Fruit fly (Drosophila melanogaster) whole organism, embryonic: Measurements from ENCODE around the gene FBXO11.

Experiments
- Aef1 ChIP-seq: fragments of 200-800 bp; sonication (Bioruptor generic); IDR thresholded peaks from 3 replicates; pipeline ENCODE4 v1.3.6; 2022; ENCODE audit warnings: missing biosample characterization, missing genetic modification characterization
- CG1233 ChIP-seq: fragments of 200-800 bp; sonication (Bioruptor generic); optimal IDR thresholded peaks from 4 replicates; lab custom pipeline; 2018; ENCODE audit warnings: missing biosample characterization, mild to moderate bottlenecking, missing genetic modification characterization
- CG12942 ChIP-seq: fragments of 200-800 bp; sonication (Bioruptor generic); optimal IDR thresholded peaks from 3 replicates; lab custom pipeline; 2016; ENCODE audit warnings: missing biosample characterization, missing genetic modification characterization
- CG17385 ChIP-seq: fragments of 200-800 bp; sonication (Bioruptor generic); optimal IDR thresholded peaks from 3 replicates; lab custom pipeline; 2018; ENCODE audit warnings: missing biosample characterization, mild to moderate bottlenecking, missing genetic modification characterization
- CG17829 ChIP-seq: fragments of 200-800 bp; optimal IDR thresholded peaks from 2 replicates; lab custom pipeline; 2019; ENCODE audit warnings: missing biosample characterization, mild to moderate bottlenecking, missing genetic modification characterization, moderate library complexity
- CG2202 ChIP-seq: fragments of 200-800 bp; sonication (Bioruptor generic); optimal IDR thresholded peaks from 2 replicates; lab custom pipeline; 2018; ENCODE audit warnings: missing biosample characterization, mild to moderate bottlenecking, missing genetic modification characterization
- CG3163 ChIP-seq: fragments of 200-800 bp; sonication (Bioruptor generic); optimal IDR thresholded peaks from 3 replicates; lab custom pipeline; 2016; ENCODE audit warnings: missing biosample characterization, missing genetic modification characterization
- CG3281 ChIP-seq: fragments of 200-800 bp; sonication (Bioruptor generic); optimal IDR thresholded peaks from 3 replicates; lab custom pipeline; 2017; ENCODE audit warnings: missing biosample characterization, mild to moderate bottlenecking, missing genetic modification characterization
- CG4328 ChIP-seq: fragments of 200-800 bp; sonication (Bioruptor generic); optimal IDR thresholded peaks from 3 replicates; lab custom pipeline; 2017; ENCODE audit warnings: missing biosample characterization, missing genetic modification reagents, missing genetic modification characterization
- CG4617 ChIP-seq: fragments of 200-800 bp; sonication (Bioruptor generic); optimal IDR thresholded peaks from 3 replicates; lab custom pipeline; 2016; ENCODE audit warnings: missing biosample characterization, missing genetic modification characterization, borderline replicate concordance
- CG4820 ChIP-seq: fragments of 200-800 bp; sonication (Bioruptor generic); optimal IDR thresholded peaks from 3 replicates; lab custom pipeline; 2016; ENCODE audit warnings: missing biosample characterization, missing genetic modification characterization
- CG6254 ChIP-seq: fragments of 200-800 bp; sonication (Bioruptor generic); optimal IDR thresholded peaks from 3 replicates; lab custom pipeline; 2017; ENCODE audit warnings: mild to moderate bottlenecking, missing biosample characterization, missing genetic modification reagents, missing genetic modification characterization
- CG7357 ChIP-seq: fragments of 200-800 bp; sonication (Bioruptor generic); IDR thresholded peaks from 3 replicates; pipeline ENCODE4 v1.3.6; 2022; ENCODE audit warnings: missing biosample characterization, missing genetic modification characterization
- CG7987 ChIP-seq: fragments of 200-800 bp; sonication (Bioruptor generic); optimal IDR thresholded peaks from 2 replicates; lab custom pipeline; 2018; ENCODE audit warnings: missing biosample characterization, mild to moderate bottlenecking, missing genetic modification characterization, moderate library complexity
- CG8359 ChIP-seq: fragments of 200-800 bp; sonication (Bioruptor generic); optimal IDR thresholded peaks from 2 replicates; lab custom pipeline; 2017; ENCODE audit warnings: missing biosample characterization, mild to moderate bottlenecking, missing genetic modification characterization, borderline replicate concordance
- CG8765 ChIP-seq: fragments of 200-800 bp; sonication (Bioruptor generic); IDR thresholded peaks from 2 replicates; pipeline ENCODE4 v1.3.6; 2022; ENCODE audit warnings: missing biosample characterization, missing genetic modification characterization
- CG9215 ChIP-seq: fragments of 200-800 bp; sonication (Bioruptor generic); IDR thresholded peaks from 2 replicates; pipeline ENCODE4 v1.3.6; 2022; ENCODE audit warnings: missing biosample characterization, missing genetic modification characterization
- CG9797 ChIP-seq: fragments of 200-800 bp; sonication (Bioruptor generic); optimal IDR thresholded peaks from 3 replicates; lab custom pipeline; 2018; ENCODE audit warnings: missing biosample characterization, mild to moderate bottlenecking, missing genetic modification characterization
- CG9817 ChIP-seq: fragments of 200-800 bp; sonication (Bioruptor generic); optimal IDR thresholded peaks from 2 replicates; lab custom pipeline; 2018; ENCODE audit warnings: missing biosample characterization, mild to moderate bottlenecking, missing genetic modification characterization, moderate library complexity
- D ChIP-seq, 2 experiments: fragments of 200-800 bp in 1 of 2; fragments of >200 bp in 1 of 2; sonication (Bioruptor generic) in 1 of 2; optimal IDR thresholded peaks; 2 replicates in 1 of 2; 3 replicates in 1 of 2; lab custom pipeline; 2017; ENCODE audit warnings: mild to moderate bottlenecking in 1 of 2, missing biosample characterization in 1 of 2, missing genetic modification characterization in 1 of 2, missing genetic modification reagents in 1 of 2
- Doc3 ChIP-seq: fragments of 200-800 bp; sonication (Bioruptor generic); IDR thresholded peaks from 3 replicates; pipeline ENCODE4 v1.3.6; 2022; ENCODE audit warnings: missing biosample characterization, missing genetic modification characterization; ENCODE audit not compliant: partially characterized antibody
- Drgx ChIP-seq: fragments of 200-800 bp; sonication (Bioruptor generic); IDR thresholded peaks from 2 replicates; pipeline ENCODE4 v1.3.6; 2022; ENCODE audit warnings: missing biosample characterization, missing genetic modification characterization
- HLH3B ChIP-seq: fragments of 200-800 bp; sonication (Bioruptor generic); IDR thresholded peaks from 2 replicates; pipeline ENCODE4 v1.3.6; 2022; ENCODE audit warnings: missing biosample characterization, missing genetic modification characterization
- HmgD ChIP-seq: fragments of 200-800 bp; sonication (Bioruptor generic); optimal IDR thresholded peaks from 3 replicates; lab custom pipeline; 2016; ENCODE audit warnings: missing biosample characterization, missing genetic modification characterization
- Hmr ChIP-seq: fragments of 200-800 bp; sonication (Bioruptor generic); optimal IDR thresholded peaks from 3 replicates; lab custom pipeline; 2017; ENCODE audit warnings: mild to moderate bottlenecking, missing biosample characterization, missing genetic modification reagents, missing genetic modification characterization
- Lim3 ChIP-seq: fragments of 200-800 bp; sonication (Bioruptor generic); IDR thresholded peaks from 2 replicates; pipeline ENCODE4 v1.3.6; 2022; ENCODE audit warnings: missing biosample characterization, missing genetic modification characterization
- Med ChIP-seq: fragments of 200-800 bp; sonication (Bioruptor generic); peaks from one replicate; lab custom pipeline; 2016; ENCODE audit warnings: missing biosample characterization, missing genetic modification characterization, mild to moderate bottlenecking, inconsistent platforms, moderate library complexity
- NFAT ChIP-seq: fragments of 200-800 bp; sonication (Bioruptor generic); IDR thresholded peaks from 2 replicates; pipeline ENCODE4 v1.3.6; 2022; ENCODE audit warnings: missing biosample characterization, missing genetic modification characterization
- NK7.1 ChIP-seq: fragments of 200-800 bp; sonication (Bioruptor generic); optimal IDR thresholded peaks from 3 replicates; lab custom pipeline; 2016; ENCODE audit warnings: missing biosample characterization, missing genetic modification characterization
- Rx ChIP-seq: fragments of 200-800 bp; sonication (Bioruptor generic); IDR thresholded peaks from 2 replicates; pipeline ENCODE4 v1.3.6; 2022; ENCODE audit warnings: missing biosample characterization, missing genetic modification characterization
- Scr ChIP-seq: fragments of 200-800 bp; sonication (Bioruptor generic); IDR thresholded peaks from 2 replicates; pipeline ENCODE4 v1.3.6; 2022; ENCODE audit warnings: missing biosample characterization, missing genetic modification characterization; ENCODE audit not compliant: partially characterized antibody
- az2 ChIP-seq: fragments of 200-800 bp; sonication (Bioruptor generic); optimal IDR thresholded peaks from 3 replicates; lab custom pipeline; 2016; ENCODE audit warnings: missing biosample characterization, missing genetic modification characterization
- dpn ChIP-seq, 2 experiments: fragments of 200-800 bp; sonication (Bioruptor generic); optimal IDR thresholded peaks; 3 replicates each; lab custom pipeline; 2016; ENCODE audit warnings: missing biosample characterization in 2 of 2, missing genetic modification characterization in 2 of 2
- fd3F ChIP-seq: fragments of 200-800 bp; sonication (Bioruptor generic); optimal IDR thresholded peaks from 2 replicates; lab custom pipeline; 2018; ENCODE audit warnings: missing biosample characterization, mild to moderate bottlenecking, missing genetic modification characterization, moderate library complexity
- fu2 ChIP-seq: fragments of 200-800 bp; sonication (Bioruptor generic); optimal IDR thresholded peaks from 2 replicates; lab custom pipeline; 2016; ENCODE audit warnings: missing biosample characterization, missing genetic modification characterization
- gfzf ChIP-seq: fragments of 200-800 bp; sonication (Bioruptor generic); optimal IDR thresholded peaks from 2 replicates; lab custom pipeline; 2016; ENCODE audit warnings: missing biosample characterization, mild to moderate bottlenecking, missing genetic modification characterization, moderate library complexity
- klu ChIP-seq: fragments of 200-800 bp; sonication (Bioruptor generic); IDR thresholded peaks from 2 replicates; pipeline ENCODE4 v1.3.6; 2022; ENCODE audit warnings: missing biosample characterization, missing genetic modification characterization
- nmo ChIP-seq: fragments of 200-800 bp; sonication (Bioruptor generic); optimal IDR thresholded peaks from 2 replicates; lab custom pipeline; 2018; ENCODE audit warnings: missing biosample characterization, mild to moderate bottlenecking, missing genetic modification characterization, moderate library complexity
- run ChIP-seq: fragments of 200-800 bp; sonication (Bioruptor generic); optimal IDR thresholded peaks from 3 replicates; lab custom pipeline; 2018; ENCODE audit warnings: missing biosample characterization, mild to moderate bottlenecking, missing genetic modification characterization
- scrt ChIP-seq: fragments of 200-800 bp; sonication (Bioruptor generic); optimal IDR thresholded peaks from 2 replicates; lab custom pipeline; 2018; ENCODE audit warnings: missing biosample characterization, mild to moderate bottlenecking, missing genetic modification characterization, moderate library complexity
- sens ChIP-seq: fragments of 200-800 bp; sonication (Bioruptor generic); peaks from one replicate; lab custom pipeline; 2016; ENCODE audit warnings: missing biosample characterization, missing genetic modification characterization
- sr ChIP-seq: fragments of 200-800 bp; sonication (Bioruptor generic); IDR thresholded peaks from 3 replicates; pipeline ENCODE4 v1.3.6; 2022; ENCODE audit warnings: missing biosample characterization, missing genetic modification characterization
- stwl ChIP-seq: fragments of 200-800 bp; sonication (Bioruptor generic); optimal IDR thresholded peaks from 3 replicates; lab custom pipeline; 2018; ENCODE audit warnings: missing biosample characterization, mild to moderate bottlenecking, missing genetic modification characterization, moderate library complexity
- trem ChIP-seq: fragments of 200-800 bp; optimal IDR thresholded peaks from 3 replicates; lab custom pipeline; 2019; ENCODE audit warnings: missing biosample characterization, mild to moderate bottlenecking, missing genetic modification characterization, moderate library complexity
- unc-4 ChIP-seq: fragments of 200-800 bp; sonication (Bioruptor generic); IDR thresholded peaks from 2 replicates; pipeline ENCODE4 v1.3.6; 2022; ENCODE audit warnings: missing biosample characterization, missing genetic modification characterization; ENCODE audit not compliant: partially characterized antibody
- unpg ChIP-seq: fragments of 200-800 bp; sonication (Bioruptor generic); optimal IDR thresholded peaks from 3 replicates; lab custom pipeline; 2018; ENCODE audit warnings: missing biosample characterization, mild to moderate bottlenecking, missing genetic modification characterization, moderate library complexity
- vvl ChIP-seq: fragments of 200-800 bp; sonication (Bioruptor generic); IDR thresholded peaks from 2 replicates; pipeline ENCODE4 v1.3.6; 2022; ENCODE audit warnings: missing biosample characterization, missing genetic modification characterization
- zfh1 ChIP-seq: fragments of 200-800 bp; sonication (Bioruptor generic); IDR thresholded peaks from 3 replicates; pipeline ENCODE4 v1.3.6; 2022; ENCODE audit warnings: missing biosample characterization, missing genetic modification characterization

FBXO11 gene

DNA sequence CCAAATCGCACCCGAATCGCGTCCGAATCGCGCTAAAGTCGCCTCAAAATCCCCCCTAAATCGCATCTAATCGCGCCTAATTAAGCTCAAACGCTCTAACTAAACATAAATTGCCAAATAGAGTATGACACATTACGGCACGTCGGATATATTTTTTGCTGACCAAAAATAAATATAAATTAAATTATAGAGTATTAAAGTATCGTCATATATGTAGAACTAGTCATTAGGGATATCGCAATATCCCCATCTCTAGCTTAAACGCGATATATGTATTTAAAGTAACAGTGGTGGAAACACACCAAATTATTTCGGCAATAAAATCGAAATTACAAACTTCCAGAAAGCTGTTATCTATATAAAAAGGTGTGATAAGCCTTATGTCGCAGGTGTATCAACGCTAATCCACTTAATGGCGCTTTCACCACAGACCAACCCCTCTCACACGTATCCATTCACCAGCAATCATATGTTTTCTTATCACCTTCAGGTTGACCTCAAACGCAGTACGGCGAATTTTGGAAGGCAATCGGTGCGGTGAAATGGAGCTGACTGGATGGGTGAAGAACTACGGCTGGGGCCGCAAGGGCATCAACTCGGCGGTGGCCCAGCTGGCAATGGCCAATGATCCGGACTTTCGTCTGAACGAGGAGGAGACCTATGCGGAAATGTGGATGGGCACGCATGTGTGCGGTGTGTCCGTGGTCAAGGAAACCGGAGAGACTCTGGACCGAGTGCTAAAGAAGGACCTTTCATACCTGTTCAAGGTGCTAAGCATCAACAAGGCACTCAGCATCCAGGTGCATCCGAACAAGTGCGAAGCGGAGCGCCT is 49.6 kb downstream of the FBXO11 start, which contains the start of gene Mpi (continued):
- TF ChIP-seq CG12942 (peak; percentile 29), D (optimal IDR thresholded peaks at IDR 0.05; lab: Kevin White, UChicago) (peak; percentile 21), D (GFP tag; optimal IDR thresholded peaks at IDR 0.05; lab: Kevin White, UChicago) (no peak), HmgD (no peak), stwl (tag; lab: Kevin White, UChicago) (peak; percentile 41), CG4617 (peak; percentile 63), NFAT (GFP tag; lab: Robert Waterston, UW) (0 out of 2 replicates have a peak, but pooled peaks have one; percentile 10), CG2202 (tag; lab: Kevin White, UChicago) (no peak), CG1233 (GFP tag; lab: Kevin White, UChicago) (peak; percentile 18), nmo (GFP tag; lab: Kevin White, UChicago) (peak; percentile 49), CG8359 (peak; percentile 100), unpg (GFP tag; lab: Kevin White, UChicago) (no peak), gfzf (GFP tag; lab: Kevin White, UChicago) (peak; percentile 39), dpn (GFP tag; optimal IDR thresholded peaks at IDR 0.05; lab: Kevin White, UChicago) (peak in 1 of 2 experiments; percentile 25), CG17829 (tag; lab: Kevin White, UChicago) (peak; percentile 50), Drgx (GFP tag; lab: Robert Waterston, UW) (no peak), Aef1 (GFP tag; lab: Robert Waterston, UW) (no peak), Med (GFP tag; lab: Kevin White, UChicago) (peak; percentile 75), Hmr (GFP tag; lab: Kevin White, UChicago) (no peak), CG9817 (tag; lab: Kevin White, UChicago) (peak; percentile 8), CG9215 (GFP tag; lab: Robert Waterston, UW) (no peak), CG4328 (GFP tag; lab: Kevin White, UChicago) (no peak), HLH3B (no peak), Rx (GFP tag; lab: Robert Waterston, UW) (no peak), CG4820 (GFP tag; lab: Kevin White, UChicago) (peak; percentile 7), scrt (GFP tag; lab: Kevin White, UChicago) (no peak), sens (GFP tag; lab: Kevin White, UChicago) (peak; percentile 81), Lim3 (GFP tag; lab: Robert Waterston, UW) (no peak), CG6254 (GFP tag; lab: Kevin White, UChicago) (no peak), klu (GFP tag; lab: Robert Waterston, UW) (no peak), zfh1 (GFP tag; lab: Robert Waterston, UW) (peak; percentile 43; the same call in 1 of the 3 replicates), Doc3 (GFP tag; lab: Robert Waterston, UW) (peak; percentile 53; the same call in 2 of the 3 replicates), sr (GFP tag; lab: Robert Waterston, UW) (0 out of 3 replicates have a peak, but pooled peaks have one; percentile 7), unc-4 (GFP tag; lab: Robert Waterston, UW) (peak; percentile 63), NK7.1 (GFP tag; lab: Kevin White, UChicago) (no peak), CG7357 (GFP tag; lab: Robert Waterston, UW) (peak; percentile 89), CG3281 (peak; percentile 33), fd3F (peak; percentile 2), CG3163 (GFP tag; lab: Kevin White, UChicago) (no peak), CG17385 (peak; percentile 40), fu2 (no peak), trem (tag; lab: Kevin White, UChicago) (peak; percentile 58), az2 (GFP tag; lab: Kevin White, UChicago) (peak; percentile 37), vvl (GFP tag; lab: Robert Waterston, UW) (peak; percentile 53), CG7987 (GFP tag; lab: Kevin White, UChicago) (peak; percentile 22), CG8765 (no peak), run (no peak), CG9797 (GFP tag; lab: Kevin White, UChicago) (peak; percentile 6), Scr (GFP tag; lab: Robert Waterston, UW) (peak; percentile 66)
